Worm (Caenorhabditis elegans): ENCODE measurements around the gene Y49F6B.13.
"Not testable (repeated sequence)": the region's sequence is repeated elsewhere in the genome, so short reads cannot be mapped to it uniquely, and the experiment has no call there.

Y49F6B.13 gene

ce11 chrII:3502520-3503323 is 31.2 kb upstream of the Y49F6B.13 start, which contains the start of the genes col-71 and Y49F6B.2 (continued):
- TF ChIP-seq ces-1 (GFP tag; optimal IDR thresholded peaks at IDR 0.05) (peak; percentile 99), pha-4 (tag; optimal IDR thresholded peaks at IDR 0.05) (peak; percentile 46), tbx-8 (GFP tag; optimal IDR thresholded peaks at IDR 0.05) (peak; percentile 21), nhr-12 (tag; optimal IDR thresholded peaks at IDR 0.05) (no peak), elt-3 (tag; optimal IDR thresholded peaks at IDR 0.05) (no peak)

- TF ChIP-seq nhr-28 (tag; optimal IDR thresholded peaks at IDR 0.05) (no peak), unc-120 (tag; optimal IDR thresholded peaks at IDR 0.05; ENCODE audit: poor library complexity, severe bottlenecking) (no peak), tbx-8 (GFP tag; optimal IDR thresholded peaks at IDR 0.05) (no peak), unc-39 (tag; optimal IDR thresholded peaks at IDR 0.05) (no peak), flh-1 (GFP tag; optimal IDR thresholded peaks at IDR 0.05) (no peak), mep-1 (tag; optimal IDR thresholded peaks at IDR 0.05) (no peak), snpc-4 (tag; optimal IDR thresholded peaks at IDR 0.05) (no peak), sptf-1 (tag; optimal IDR thresholded peaks at IDR 0.05) (no peak), blmp-1 (tag; optimal IDR thresholded peaks at IDR 0.05) (no peak), ceh-43 (GFP tag; optimal IDR thresholded peaks at IDR 0.05) (no peak), lsy-2 (tag; optimal IDR thresholded peaks at IDR 0.05) (no peak), sem-2 (GFP tag; optimal IDR thresholded peaks at IDR 0.05) (no peak)
Measured at ce11 chrII:3502011-3502410, 30.5 kb upstream of the Y49F6B.13 start.

DNA sequence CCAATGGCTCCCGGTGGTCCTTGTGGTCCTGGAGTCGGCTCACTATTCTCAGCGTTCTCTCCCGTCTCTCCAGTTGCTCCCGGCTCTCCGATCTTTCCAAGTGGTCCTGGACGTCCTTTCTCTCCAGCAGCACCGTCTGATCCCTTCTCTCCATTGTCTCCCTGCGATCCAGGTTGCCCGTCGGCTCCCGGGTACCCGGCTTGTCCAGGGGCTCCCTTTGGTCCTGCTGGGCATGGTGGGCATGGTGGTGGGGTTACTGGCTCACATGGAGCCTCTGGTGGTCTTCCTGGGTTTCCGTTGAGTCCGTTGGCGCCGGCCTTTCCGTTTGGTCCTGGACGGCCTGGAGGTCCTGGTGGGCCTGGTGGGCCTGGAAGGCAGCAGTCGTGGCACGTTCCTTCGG is 28.9 kb upstream of the Y49F6B.13 start:
- TF ChIP-seq mep-1 (tag; optimal IDR thresholded peaks at IDR 0.05) (no peak), elt-1 (tag; optimal IDR thresholded peaks at IDR 0.05; ENCODE audit: borderline replicate concordance, insufficient read depth) (no peak), ceh-43 (GFP tag; optimal IDR thresholded peaks at IDR 0.05) (no peak), nhr-12 (tag; optimal IDR thresholded peaks at IDR 0.05) (no peak), tbx-8 (GFP tag; optimal IDR thresholded peaks at IDR 0.05) (no peak), flh-1 (GFP tag; optimal IDR thresholded peaks at IDR 0.05) (no peak)

DNA sequence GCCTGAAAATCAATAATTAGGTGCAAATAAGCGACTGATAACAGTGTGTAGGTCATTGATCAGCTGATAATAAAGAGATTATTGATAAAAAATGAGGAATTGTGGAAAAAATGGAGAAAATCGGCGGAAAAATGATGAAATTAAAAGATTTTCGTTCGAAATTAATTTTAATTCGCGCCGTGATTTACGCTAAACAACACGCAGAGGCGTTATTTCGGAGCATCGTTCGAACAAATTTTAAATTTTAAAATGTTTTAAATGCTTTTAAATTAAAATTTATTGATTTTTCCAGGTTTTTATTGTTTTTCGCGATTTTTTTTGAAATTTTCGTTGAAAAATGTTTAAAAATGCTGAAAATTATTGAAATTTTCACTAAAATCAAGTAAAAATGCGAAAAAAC is 27.9 kb upstream of the Y49F6B.13 start, which contains the start of gene Y49F6B.9:
Y49F6B.9 (minus strand) TSS at position 2 of the 400 bp plus-strand sequence.
- no peak for TF ChIP-seq ceh-43 (GFP tag; optimal IDR thresholded peaks at IDR 0.05)
- TF ChIP-seq sem-2 (GFP tag; optimal IDR thresholded peaks at IDR 0.05) = no peak
- no peak for TF ChIP-seq unc-62 (GFP tag; optimal IDR thresholded peaks at IDR 0.05)
- no peak for TF ChIP-seq lin-13 (tag; optimal IDR thresholded peaks at IDR 0.05)

ce11 chrII:3490797-3491196 is 19.3 kb upstream of the Y49F6B.13 start, which contains the start of gene fbxb-112:
Gene fbxb-112, plus strand, starts transcription at chrII:3491097.
- TF ChIP-seq ceh-39, hlh-1, nhr-28 (tag; optimal IDR thresholded peaks at IDR 0.05): not testable (repeated sequence)

- TF ChIP-seq lin-32 (GFP tag; optimal IDR thresholded peaks at IDR 0.05) = peak; percentile 16
- TF ChIP-seq ces-1 (GFP tag; optimal IDR thresholded peaks at IDR 0.05) = peak; percentile 97
- TF ChIP-seq lsy-2 (tag; optimal IDR thresholded peaks at IDR 0.05) = peak; percentile 39
- TF ChIP-seq unc-120 (tag; optimal IDR thresholded peaks at IDR 0.05; ENCODE audit: poor library complexity, severe bottlenecking) = no peak
- TF ChIP-seq snpc-4 (tag; optimal IDR thresholded peaks at IDR 0.05) = no peak
- peak; percentile 20 for TF ChIP-seq cnd-1 (tag; optimal IDR thresholded peaks at IDR 0.05)
- peak; percentile 49 for TF ChIP-seq mep-1 (tag; optimal IDR thresholded peaks at IDR 0.05)
- TF ChIP-seq mab-5 (tag; optimal IDR thresholded peaks at IDR 0.05) = peak; percentile 55
- TF ChIP-seq sptf-1 (tag; optimal IDR thresholded peaks at IDR 0.05) = peak; percentile 75
- TF ChIP-seq ceh-43 (GFP tag; optimal IDR thresholded peaks at IDR 0.05) = peak; percentile 7
Measured at ce11 chrII:3482231-3482630, 10.7 kb upstream of the Y49F6B.13 start, which contains the start of gene smu-2. Gene smu-2, plus strand, starts transcription at chrII:3482408.

ce11 chrII:3481584-3481983 is 10.1 kb upstream of the Y49F6B.13 start, which contains the start of gene Y49F6B.8:
Gene Y49F6B.8, minus strand, starts transcription at chrII:3481684.
- TF ChIP-seq unc-39 (tag; optimal IDR thresholded peaks at IDR 0.05) = no peak
- no peak for TF ChIP-seq unc-120 (tag; optimal IDR thresholded peaks at IDR 0.05; ENCODE audit: poor library complexity, severe bottlenecking)
- TF ChIP-seq lin-32 (GFP tag; optimal IDR thresholded peaks at IDR 0.05) = no peak
- no peak for TF ChIP-seq ztf-11 (tag; optimal IDR thresholded peaks at IDR 0.05)
- TF ChIP-seq hlh-1 (tag; optimal IDR thresholded peaks at IDR 0.05) = no peak
